Worm (Caenorhabditis elegans) whole organism, young adult: Measurements from ENCODE around the gene pph-4.1.

Experiments
- B0261.1 ChIP-seq: sonication (generic microtip); optimal IDR thresholded peaks from 2 replicates; lab custom pipeline; 2016; ENCODE audit warnings: mild to moderate bottlenecking, missing genetic modification characterization, moderate library complexity, missing compliant biosample characterization
- C06A6.2 ChIP-seq: fragments of 200-800 bp; sonication (Bioruptor generic); conservative IDR thresholded peaks from 2 replicates; pipeline ENCODE4 v1.3.6; 2022; ENCODE audit warnings: missing genetic modification characterization, missing compliant biosample characterization
- C17E4.6 ChIP-seq: fragments of 200-800 bp; sonication (Bioruptor generic); IDR thresholded peaks from 2 replicates; pipeline ENCODE4 v1.3.6; 2022; ENCODE audit warnings: missing genetic modification reagents, missing genetic modification characterization, missing compliant biosample characterization
- D2030.7 ChIP-seq: fragments of 200-800 bp; sonication (Bioruptor generic); IDR thresholded peaks from 2 replicates; pipeline ENCODE4 v1.3.6; 2022; ENCODE audit warnings: missing genetic modification reagents, missing genetic modification characterization, missing compliant biosample characterization
- F37B4.10 ChIP-seq: fragments of 200-800 bp; sonication (Bioruptor generic); IDR thresholded peaks from 2 replicates; pipeline ENCODE4 v1.3.6; 2022; ENCODE audit warnings: missing genetic modification characterization, missing compliant biosample characterization
- F57A8.1 ChIP-seq: fragments of 200-800 bp; sonication (Bioruptor generic); optimal IDR thresholded peaks from 2 replicates; lab custom pipeline; 2018; ENCODE audit warnings: mild to moderate bottlenecking, missing genetic modification characterization, moderate library complexity, missing compliant biosample characterization
- K12H6.12 ChIP-seq: fragments of 200-800 bp; sonication (Bioruptor generic); optimal IDR thresholded peaks from 2 replicates; lab custom pipeline; 2018; ENCODE audit warnings: mild to moderate bottlenecking, missing genetic modification characterization, missing compliant biosample characterization
- T07F8.4 ChIP-seq: sonication (generic microtip); optimal IDR thresholded peaks from 2 replicates; lab custom pipeline; 2016; ENCODE audit warnings: mild to moderate bottlenecking, missing genetic modification characterization, moderate library complexity, missing compliant biosample characterization
- Y53G8AR.9 ChIP-seq: fragments of 200-800 bp; sonication (Bioruptor generic); conservative IDR thresholded peaks from 2 replicates; pipeline ENCODE4 v1.3.6; 2022; ENCODE audit warnings: missing genetic modification reagents, missing genetic modification characterization, missing compliant biosample characterization
- Y67H2A.10 ChIP-seq: fragments of 200-800 bp; sonication (Bioruptor generic); conservative IDR thresholded peaks from 2 replicates; pipeline ENCODE4 v1.3.6; 2022; ENCODE audit warnings: missing genetic modification reagents, missing genetic modification characterization, missing compliant biosample characterization
- Y95B8A.8 ChIP-seq: fragments of 200-800 bp; sonication (Bioruptor generic); IDR thresholded peaks from 2 replicates; pipeline ENCODE4 v1.3.6; 2022; ENCODE audit warnings: missing genetic modification reagents, missing genetic modification characterization, missing compliant biosample characterization
- akir-1 ChIP-seq: fragments of 200-800 bp; sonication (Bioruptor generic); optimal IDR thresholded peaks from 2 replicates; lab custom pipeline; 2018; ENCODE audit warnings: mild to moderate bottlenecking, missing genetic modification characterization, moderate library complexity, missing compliant biosample characterization
- ama-1 ChIP-seq, 3 experiments: fragments of 150-350 bp in 1 of 3; sonication (generic microtip) in 2 of 3; optimal IDR thresholded peaks; 2 replicates each; lab custom pipeline; 2014 to 2018; ENCODE audit warnings: missing biosample characterization in 2 of 3, missing genetic modification characterization in 2 of 3, missing genetic modification reagents in 2 of 3
- athp-1 ChIP-seq: sonication (generic microtip); optimal IDR thresholded peaks from 2 replicates; lab custom pipeline; 2017; ENCODE audit warnings: mild to moderate bottlenecking, missing genetic modification characterization, missing compliant biosample characterization
- attf-5 ChIP-seq: fragments of 200-800 bp; sonication (Bioruptor generic); optimal IDR thresholded peaks from 2 replicates; lab custom pipeline; 2018; ENCODE audit warnings: mild to moderate bottlenecking, missing genetic modification characterization, missing compliant biosample characterization
- bed-2 ChIP-seq: fragments of 200-800 bp; sonication (Bioruptor generic); IDR thresholded peaks from 2 replicates; pipeline ENCODE4 v1.3.6; 2022; ENCODE audit warnings: missing genetic modification reagents, missing genetic modification characterization, missing compliant biosample characterization
- ccch-3 ChIP-seq: fragments of 200-800 bp; sonication (Bioruptor generic); optimal IDR thresholded peaks from 2 replicates; lab custom pipeline; 2018; ENCODE audit warnings: mild to moderate bottlenecking, missing genetic modification characterization, missing compliant biosample characterization
- ceh-27 ChIP-seq: fragments of 200-800 bp; sonication (Bioruptor generic); optimal IDR thresholded peaks from 2 replicates; lab custom pipeline; 2018; ENCODE audit warnings: mild to moderate bottlenecking, missing genetic modification characterization, moderate library complexity, missing compliant biosample characterization
- ceh-40 ChIP-seq: fragments of 200-800 bp; sonication (Bioruptor generic); IDR thresholded peaks from 2 replicates; pipeline ENCODE4 v1.3.6; 2022; ENCODE audit warnings: missing genetic modification characterization, missing compliant biosample characterization
- ceh-58 ChIP-seq: fragments of 200-800 bp; sonication (Bioruptor generic); IDR thresholded peaks from 2 replicates; pipeline ENCODE4 v1.3.6; 2022; ENCODE audit warnings: missing genetic modification characterization, missing compliant biosample characterization
- ceh-91 ChIP-seq: fragments of 200-800 bp; sonication (Bioruptor generic); IDR thresholded peaks from 2 replicates; pipeline ENCODE4 v1.3.6; 2022; ENCODE audit warnings: missing genetic modification reagents, missing genetic modification characterization, missing compliant biosample characterization
- dox-1 ChIP-seq: fragments of 200-800 bp; sonication (Bioruptor generic); IDR thresholded peaks from 2 replicates; pipeline ENCODE4 v1.3.6; 2022; ENCODE audit warnings: missing genetic modification reagents, missing genetic modification characterization, missing compliant biosample characterization
- dpff-1 ChIP-seq: sonication (generic microtip); optimal IDR thresholded peaks from 2 replicates; lab custom pipeline; 2017; ENCODE audit warnings: mild to moderate bottlenecking, missing genetic modification characterization, missing compliant biosample characterization
- efl-1 ChIP-seq: fragments of 150-350 bp; optimal IDR thresholded peaks from 2 replicates; lab custom pipeline; 2014; ENCODE audit warnings: missing biosample characterization, missing genetic modification reagents, missing genetic modification characterization
- egl-18 ChIP-seq: fragments of 200-800 bp; sonication (Bioruptor generic); IDR thresholded peaks from 2 replicates; pipeline ENCODE4 v1.3.6; 2022; ENCODE audit warnings: missing genetic modification reagents, missing genetic modification characterization, missing compliant biosample characterization
- fkh-3 ChIP-seq: sonication (generic microtip); optimal IDR thresholded peaks from 2 replicates; lab custom pipeline; 2016; ENCODE audit warnings: mild to moderate bottlenecking, missing genetic modification characterization, missing compliant biosample characterization
- him-1 ChIP-seq: sonication (generic microtip); optimal IDR thresholded peaks from 2 replicates; lab custom pipeline; 2016; ENCODE audit warnings: missing genotype, missing genetic modification reagents, missing genetic modification characterization, missing compliant biosample characterization
- hsf-1 ChIP-seq: fragments of 200-800 bp; sonication (Bioruptor generic); IDR thresholded peaks from 2 replicates; pipeline ENCODE4 v1.3.6; 2022; ENCODE audit warnings: missing genetic modification reagents, missing genetic modification characterization, missing compliant biosample characterization
- lag-1 ChIP-seq: fragments of 200-800 bp; sonication (Bioruptor generic); IDR thresholded peaks from 2 replicates; pipeline ENCODE4 v1.3.6; 2022; ENCODE audit warnings: missing genetic modification reagents, missing genetic modification characterization, missing compliant biosample characterization
- lsl-1 ChIP-seq: fragments of 200-800 bp; sonication (Bioruptor generic); optimal IDR thresholded peaks from 2 replicates; lab custom pipeline; 2018; ENCODE audit warnings: mild to moderate bottlenecking, missing genetic modification characterization, moderate library complexity, missing compliant biosample characterization
- nfya-1 ChIP-seq: sonication (generic microtip); optimal IDR thresholded peaks from 2 replicates; lab custom pipeline; 2017; ENCODE audit warnings: antibody characterized with exemption, missing compliant biosample characterization, missing genetic modification characterization, borderline replicate concordance; ENCODE audit not compliant: insufficient read depth
- nfyb-1 ChIP-seq: fragments of 200-800 bp; sonication (Bioruptor generic); IDR thresholded peaks from 2 replicates; pipeline ENCODE4 v1.3.6; 2022; ENCODE audit warnings: missing genetic modification reagents, missing genetic modification characterization, missing compliant biosample characterization
- nhr-179 ChIP-seq: sonication (generic microtip); optimal IDR thresholded peaks from 2 replicates; lab custom pipeline; 2016; ENCODE audit warnings: mild to moderate bottlenecking, missing genetic modification characterization, missing compliant biosample characterization
- nhr-27 ChIP-seq: fragments of 200-800 bp; sonication (Bioruptor generic); optimal IDR thresholded peaks from 2 replicates; lab custom pipeline; 2018; ENCODE audit warnings: mild to moderate bottlenecking, missing genetic modification characterization, moderate library complexity, missing compliant biosample characterization
- nhr-80 ChIP-seq: sonication (generic microtip); optimal IDR thresholded peaks from 2 replicates; lab custom pipeline; 2016; ENCODE audit warnings: missing genetic modification characterization, missing compliant biosample characterization
- rec-8 ChIP-seq, 2 experiments: sonication (generic microtip); optimal IDR thresholded peaks; 2 replicates each; lab custom pipeline; 2016; ENCODE audit warnings: mild to moderate bottlenecking in 2 of 2, missing genetic modification characterization in 2 of 2, missing genetic modification reagents in 2 of 2, missing genotype in 2 of 2, missing biosample characterization in 1 of 2, missing compliant biosample characterization in 1 of 2, moderate library complexity in 1 of 2
- repo-1 ChIP-seq: sonication (generic microtip); optimal IDR thresholded peaks from 2 replicates; lab custom pipeline; 2017; ENCODE audit warnings: mild to moderate bottlenecking, missing genetic modification characterization, missing compliant biosample characterization
- sdz-38 ChIP-seq: sonication (generic microtip); optimal IDR thresholded peaks from 2 replicates; lab custom pipeline; 2016; ENCODE audit warnings: missing genotype, missing genetic modification characterization, missing compliant biosample characterization
- sea-2 ChIP-seq: fragments of 200-800 bp; sonication (Bioruptor generic); IDR thresholded peaks from 2 replicates; pipeline ENCODE4 v1.3.6; 2022; ENCODE audit warnings: missing genetic modification characterization, missing compliant biosample characterization
- snpc-3.4 ChIP-seq: sonication (generic microtip); optimal IDR thresholded peaks from 2 replicates; lab custom pipeline; 2017; ENCODE audit warnings: missing genetic modification characterization, mild to moderate bottlenecking, missing compliant biosample characterization, antibody characterized with exemption, moderate library complexity, missing genotype, missing genetic modification reagents
- tbp1 ChIP-seq: fragments of 200-800 bp; sonication (Bioruptor generic); optimal IDR thresholded peaks from 2 replicates; lab custom pipeline; 2018; ENCODE audit warnings: mild to moderate bottlenecking, missing genetic modification characterization, missing compliant biosample characterization
- unc-130 ChIP-seq: sonication (generic microtip); optimal IDR thresholded peaks from 2 replicates; lab custom pipeline; 2016; ENCODE audit warnings: missing genetic modification reagents, missing genetic modification characterization, missing compliant biosample characterization
- unc-62 ChIP-seq: fragments of 150-350 bp; optimal IDR thresholded peaks from 2 replicates; lab custom pipeline; 2014; ENCODE audit warnings: missing biosample characterization, missing genetic modification reagents, missing genetic modification characterization
- zim-3 ChIP-seq: sonication (generic microtip); optimal IDR thresholded peaks from 2 replicates; lab custom pipeline; 2017; ENCODE audit warnings: mild to moderate bottlenecking, missing genetic modification characterization, moderate library complexity, missing compliant biosample characterization
- ztf-18 ChIP-seq: sonication (generic microtip); optimal IDR thresholded peaks from 2 replicates; lab custom pipeline; 2016; ENCODE audit warnings: missing genotype, mild to moderate bottlenecking, missing genetic modification characterization, missing compliant biosample characterization
- ztf-22 ChIP-seq: fragments of 200-800 bp; sonication (Bioruptor generic); optimal IDR thresholded peaks from 2 replicates; lab custom pipeline; 2018; ENCODE audit warnings: mild to moderate bottlenecking, missing genetic modification characterization, moderate library complexity, missing compliant biosample characterization
- ztf-25 ChIP-seq: fragments of 200-800 bp; sonication (Bioruptor generic); IDR thresholded peaks from 2 replicates; pipeline ENCODE4 v1.3.6; 2022; ENCODE audit warnings: missing genetic modification reagents, missing genetic modification characterization, missing compliant biosample characterization
- ztf-26 ChIP-seq: sonication (generic microtip); optimal IDR thresholded peaks from 2 replicates; lab custom pipeline; 2017; ENCODE audit warnings: missing genetic modification characterization, missing compliant biosample characterization
- ztf-3 ChIP-seq: fragments of 200-800 bp; sonication (Bioruptor generic); optimal IDR thresholded peaks from 2 replicates; lab custom pipeline; 2018; ENCODE audit warnings: mild to moderate bottlenecking, missing genetic modification characterization, missing compliant biosample characterization
- ztf-6 ChIP-seq: fragments of 200-800 bp; sonication (Bioruptor generic); IDR thresholded peaks from 2 replicates; pipeline ENCODE4 v1.3.6; 2022; ENCODE audit warnings: missing genetic modification reagents, missing genetic modification characterization, missing compliant biosample characterization

Gene pph-4.1

DNA sequence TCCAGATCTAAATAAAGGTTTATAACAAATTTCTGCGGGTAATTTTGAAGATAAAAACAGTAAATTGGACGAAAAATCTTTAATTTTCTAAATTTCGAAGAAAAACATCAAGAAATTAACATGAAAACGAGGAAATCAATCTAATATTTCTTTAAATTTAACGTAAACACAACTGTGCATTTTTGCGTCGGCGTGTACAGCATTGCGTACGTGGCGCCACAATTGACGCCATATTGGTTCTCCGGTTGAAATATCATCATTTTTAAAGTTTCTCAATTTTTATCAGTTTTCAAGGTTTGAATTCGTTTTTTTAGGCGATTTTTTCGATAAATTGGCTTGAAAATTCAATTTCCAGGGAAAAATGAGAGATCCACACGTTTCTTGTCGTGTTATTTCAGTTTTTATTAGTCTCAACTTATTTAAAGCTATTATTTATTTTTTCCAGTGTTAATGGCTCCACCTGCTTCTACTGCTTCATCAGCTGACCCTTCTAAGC is 18.9 kb upstream of the pph-4.1 start, which contains the start of gene rpt-6 (continued):
- no peak for TF ChIP-seq rec-8 (tag; optimal IDR thresholded peaks at IDR 0.05; lab: Kevin White, UChicago)
- no peak for TF ChIP-seq unc-62 (GFP tag; lab: Kevin White, UChicago)
- peak; percentile 10 for TF ChIP-seq lsl-1 (GFP tag; lab: Kevin White, UChicago)
- no peak for TF ChIP-seq ceh-58 (GFP tag; lab: Robert Waterston, UW)
- TF ChIP-seq repo-1 (tag; lab: Kevin White, UChicago), result no peak
- TF ChIP-seq nfyb-1 (GFP tag; lab: Robert Waterston, UW), result 0 out of 2 replicates have a peak, but pooled peaks have one; percentile 9
- TF ChIP-seq bed-2 (GFP tag; lab: Robert Waterston, UW), result no peak
- no peak for TF ChIP-seq ztf-3
- peak; percentile 18 for TF ChIP-seq tbp1 (GFP tag; lab: Kevin White, UChicago)
- TF ChIP-seq nhr-27 (tag; lab: Kevin White, UChicago), result no peak
- TF ChIP-seq ceh-27 (GFP tag; lab: Kevin White, UChicago), result no peak
- no peak for TF ChIP-seq ccch-3 (GFP tag; lab: Kevin White, UChicago)
- no peak for TF ChIP-seq F57A8.1 (GFP tag; lab: Kevin White, UChicago)
- TF ChIP-seq nhr-80 (tag; lab: Kevin White, UChicago), result no peak
- no peak for TF ChIP-seq ztf-22
- no peak for TF ChIP-seq him-1
- no peak for TF ChIP-seq ama-1 (optimal IDR thresholded peaks at IDR 0.05; lab: Kevin White, UChicago)
- no peak for TF ChIP-seq ama-1 (GFP tag; optimal IDR thresholded peaks at IDR 0.05; lab: Kevin White, UChicago)
- TF ChIP-seq ztf-26, result no peak
- no peak for TF ChIP-seq sdz-38
- no peak for TF ChIP-seq akir-1 (GFP tag; lab: Kevin White, UChicago)
- no peak for TF ChIP-seq hsf-1 (GFP tag; lab: Robert Waterston, UW)
- TF ChIP-seq snpc-3.4 (tag; lab: Kevin White, UChicago), result peak; percentile 50
- TF ChIP-seq Y95B8A.8, result no peak
- no peak for TF ChIP-seq D2030.7
- no peak for TF ChIP-seq athp-1 (tag; lab: Kevin White, UChicago)
- TF ChIP-seq zim-3 (tag; lab: Kevin White, UChicago), result no peak
- no peak for TF ChIP-seq unc-130 (GFP tag; lab: Kevin White, UChicago)
- TF ChIP-seq efl-1 (GFP tag; lab: Kevin White, UChicago), result no peak
- TF ChIP-seq nhr-179 (tag; lab: Kevin White, UChicago), result no peak
- no peak for TF ChIP-seq K12H6.12 (tag; lab: Kevin White, UChicago)
- no peak for TF ChIP-seq ceh-91 (GFP tag; lab: Robert Waterston, UW)
- no peak for TF ChIP-seq C17E4.6 (GFP tag; lab: Robert Waterston, UW)
- TF ChIP-seq ztf-25 (GFP tag; lab: Robert Waterston, UW), result no peak
- TF ChIP-seq ztf-18, result no peak
- TF ChIP-seq fkh-3 (tag; lab: Kevin White, UChicago), result no peak
- TF ChIP-seq ceh-40 (GFP tag; lab: Robert Waterston, UW), result no peak
- no peak for TF ChIP-seq dox-1 (GFP tag; lab: Robert Waterston, UW)
- no peak for TF ChIP-seq B0261.1 (tag; lab: Kevin White, UChicago)
- no peak for TF ChIP-seq T07F8.4 (tag; lab: Kevin White, UChicago)
- TF ChIP-seq ztf-6 (GFP tag; lab: Robert Waterston, UW), result no peak
- TF ChIP-seq F37B4.10 (GFP tag; lab: Robert Waterston, UW), result no peak
- TF ChIP-seq sea-2 (GFP tag; lab: Robert Waterston, UW), result no peak
- no peak for TF ChIP-seq Y67H2A.10
- TF ChIP-seq attf-5 (GFP tag; lab: Kevin White, UChicago), result no peak
- TF ChIP-seq dpff-1 (tag; lab: Kevin White, UChicago), result no peak
- TF ChIP-seq egl-18 (GFP tag; lab: Robert Waterston, UW), result no peak
- no peak for TF ChIP-seq lag-1 (GFP tag; lab: Robert Waterston, UW)
- TF ChIP-seq Y53G8AR.9 (GFP tag; lab: Robert Waterston, UW), result no peak
- TF ChIP-seq C06A6.2 (GFP tag; lab: Robert Waterston, UW), result no peak
- TF ChIP-seq nfya-1 (tag; lab: Kevin White, UChicago), result no peak
